Worm (Caenorhabditis elegans): ENCODE measurements around the gene clec-74.
"Not testable (repeated sequence)": the region's sequence is repeated elsewhere in the genome, so short reads cannot be mapped to it uniquely, and the experiment has no call there.

Gene clec-74

ce11 chrIV:3956705-3957104 is at the start of gene clec-74:
Gene clec-74 (plus strand): TSS chrIV:3957005.
- TF ChIP-seq set-16 (GFP tag; IDR thresholded peaks at IDR 0.05) (no peak), duxl-1 (tag; optimal IDR thresholded peaks at IDR 0.05; ENCODE audit: poor library complexity) (no peak), php-3 (GFP tag; IDR thresholded peaks at IDR 0.05) (no peak), Y105C5A.15 (GFP tag; IDR thresholded peaks at IDR 0.05) (no peak), hmg-1.1 (GFP tag; IDR thresholded peaks at IDR 0.05) (no peak), Y5F2A.4 (GFP tag; optimal IDR thresholded peaks at IDR 0.05) (no peak), dmd-6 (GFP tag; IDR thresholded peaks at IDR 0.05) (no peak), sdz-12 (GFP tag; optimal IDR thresholded peaks at IDR 0.05) (no peak), nhr-11 (tag; optimal IDR thresholded peaks at IDR 0.05) (no peak), ceh-28 (tag; optimal IDR thresholded peaks at IDR 0.05) (no peak), rbr-2 (tag; optimal IDR thresholded peaks at IDR 0.05) (no peak), daf-16 (GFP tag; optimal IDR thresholded peaks at IDR 0.05) (no peak), daf-16 (tag; optimal IDR thresholded peaks at IDR 0.05) (no peak), saeg-2 (GFP tag; IDR thresholded peaks at IDR 0.05) (no peak), snpc-1.2 (GFP tag; IDR thresholded peaks at IDR 0.05) (no peak), ceh-82 (tag; optimal IDR thresholded peaks at IDR 0.05) (no peak), ceh-44 (GFP tag; IDR thresholded peaks at IDR 0.05) (no peak), lin-38 (GFP tag; IDR thresholded peaks at IDR 0.05) (no peak), lir-3 (tag; optimal IDR thresholded peaks at IDR 0.05) (no peak)

ce11 chrIV:3907506-3908188 is 49.2 kb upstream of the clec-74 start, which contains the start of the genes F56D6.22 and F56D6.12:
Gene F56D6.22 (minus strand): TSS chrIV:3907606.
Gene F56D6.12 (plus strand): TSS chrIV:3908138.
- TF ChIP-seq T20F7.1 (GFP tag; optimal IDR thresholded peaks at IDR 0.05) (no peak), tag-97 (GFP tag; IDR thresholded peaks at IDR 0.05) (no peak), fkh-10 (GFP tag; optimal IDR thresholded peaks at IDR 0.05) (no peak), lir-3 (tag; optimal IDR thresholded peaks at IDR 0.05) (no peak)

ce11 chrIV:3909114-3909513 is 47.7 kb upstream of the clec-74 start, which contains the start of gene F56D6.13:
Gene F56D6.13 (plus strand): TSS chrIV:3909414.
- TF ChIP-seq pha-4 (GFP tag; IDR thresholded peaks at IDR 0.05) (no peak), pha-4 (tag; optimal IDR thresholded peaks at IDR 0.05) (no peak), ceh-44 (GFP tag; IDR thresholded peaks at IDR 0.05) (no peak), hlh-11 (tag; optimal IDR thresholded peaks at IDR 0.05) (no peak), ZK546.5 (tag; optimal IDR thresholded peaks at IDR 0.05) (no peak), dve-1 (tag; optimal IDR thresholded peaks at IDR 0.05; ENCODE audit: insufficient read depth) (no peak)

ce11 chrIV:3911848-3912247 is 45.0 kb upstream of the clec-74 start, which contains the start of gene F56D6.18:
Gene F56D6.18 (minus strand): TSS chrIV:3911948.
- not testable (repeated sequence) for TF ChIP-seq snpc-4 (tag; optimal IDR thresholded peaks at IDR 0.05); dmd-8 (GFP tag; IDR thresholded peaks at IDR 0.05); ztf-7 (tag; optimal IDR thresholded peaks at IDR 0.05)

ce11 chrIV:3912598-3912997 is 44.2 kb upstream of the clec-74 start, which contains the start of gene F56D6.20:
Gene F56D6.20 (plus strand): TSS chrIV:3912898.
- TF ChIP-seq hlh-11 (tag; optimal IDR thresholded peaks at IDR 0.05) (no peak), aha-1 (tag) (no peak), skn-1 (tag; optimal IDR thresholded peaks at IDR 0.05) (no peak), F10B5.3 (tag; optimal IDR thresholded peaks at IDR 0.05) (no peak), dpl-1 (GFP tag; optimal IDR thresholded peaks at IDR 0.05) (no peak), mep-1 (tag; optimal IDR thresholded peaks at IDR 0.05) (no peak), cey-2 (tag; optimal IDR thresholded peaks at IDR 0.05; ENCODE audit: borderline replicate concordance, insufficient read depth) (no peak), daf-12 (tag; optimal IDR thresholded peaks at IDR 0.05) (no peak), T26A8.4 (GFP tag; IDR thresholded peaks at IDR 0.05) (no peak), Y75B8A.6 (GFP tag; IDR thresholded peaks at IDR 0.05) (no peak), ctbp-1 (GFP tag; IDR thresholded peaks at IDR 0.05) (no peak), attf-4 (tag; optimal IDR thresholded peaks at IDR 0.05) (no peak), lin-38 (GFP tag; IDR thresholded peaks at IDR 0.05) (no peak)

All from whole organism, L4 larva.